Comparison of ENCODE assay signal across 7 fruit fly cellular contexts in genomic region chr3L:20517897-20518804, dm6.
A peak's percentile ranks its signal among the peaks of the same experiment; 100 is the strongest.
TF ChIP-seq lines count a peak whose summit lies in the region.

No protein-coding gene starts in this region.

- TF ChIP-seq CTCF in whole organism, embryonic (GFP tag; optimal IDR thresholded peaks at IDR 0.05; lab: Kevin White, UChicago) = no peak

TF ChIP-seq in Kc167, 6 proteins besides CTCF, POLR2A, EP300 and RAD21:
- no peak for TF ChIP-seq insv (optimal IDR thresholded peaks at IDR 0.05; lab: Kevin White, UChicago)
- TF ChIP-seq psq (optimal IDR thresholded peaks at IDR 0.05; lab: Kevin White, UChicago) = peak; percentile 63
- TF ChIP-seq Myc (optimal IDR thresholded peaks at IDR 0.05; lab: Kevin White, UChicago) = no peak
- no peak for TF ChIP-seq Sin3A (optimal IDR thresholded peaks at IDR 0.05; lab: Kevin White, UChicago)
- TF ChIP-seq h (optimal IDR thresholded peaks at IDR 0.05; lab: Kevin White, UChicago) = no peak
- TF ChIP-seq ttk (optimal IDR thresholded peaks at IDR 0.05; lab: Kevin White, UChicago) = no peak

TF ChIP-seq in whole organism, 6 proteins besides CTCF, POLR2A, EP300 and RAD21:
- TF ChIP-seq EcR (GFP tag; optimal IDR thresholded peaks at IDR 0.05; lab: Kevin White, UChicago) = peak in 1 of 2 experiments; percentile 8
- TF ChIP-seq Dll (optimal IDR thresholded peaks at IDR 0.05; lab: Kevin White, UChicago) = no peak
- TF ChIP-seq psq (optimal IDR thresholded peaks at IDR 0.05; lab: Kevin White, UChicago) = peak; percentile 55

TF ChIP-seq in whole organism, adult, 20 proteins besides CTCF, POLR2A, EP300 and RAD21:
- TF ChIP-seq kay (GFP tag; lab: Kevin White, UChicago; ENCODE audit: borderline replicate concordance) (peak; percentile 90), tj (GFP tag; optimal IDR thresholded peaks at IDR 0.05; lab: Kevin White, UChicago) (peak; percentile 77), cic (GFP tag; optimal IDR thresholded peaks at IDR 0.05; lab: Kevin White, UChicago) (peak; percentile 72), Clk (GFP tag; optimal IDR thresholded peaks at IDR 0.05; lab: Kevin White, UChicago) (peak; percentile 22), CG7045 (GFP tag; optimal IDR thresholded peaks at IDR 0.05; lab: Kevin White, UChicago) (peak; percentile 14), CG1620 (GFP tag; optimal IDR thresholded peaks at IDR 0.05; lab: Kevin White, UChicago) (no peak), ovo (GFP tag; optimal IDR thresholded peaks at IDR 0.05; lab: Kevin White, UChicago) (no peak), CG14711 (tag; optimal IDR thresholded peaks at IDR 0.05; lab: Kevin White, UChicago) (peak; percentile 22), CG7101 (tag; optimal IDR thresholded peaks at IDR 0.05; lab: Kevin White, UChicago) (no peak), cnc (optimal IDR thresholded peaks at IDR 0.05; lab: Kevin White, UChicago) (peak in 1 of 2 experiments; percentile 62), Mnt (GFP tag; optimal IDR thresholded peaks at IDR 0.05; lab: Kevin White, UChicago) (peak; percentile 9), CG33017 (tag; optimal IDR thresholded peaks at IDR 0.05; lab: Kevin White, UChicago) (no peak), Crg-1 (GFP tag; optimal IDR thresholded peaks at IDR 0.05; lab: Kevin White, UChicago) (peak; percentile 50), bab1 (GFP tag; optimal IDR thresholded peaks at IDR 0.05; lab: Kevin White, UChicago) (no peak), CG11617 (GFP tag; optimal IDR thresholded peaks at IDR 0.05; lab: Kevin White, UChicago) (no peak), CG5204 (GFP tag; optimal IDR thresholded peaks at IDR 0.05; lab: Kevin White, UChicago) (no peak), CG12768 (GFP tag; optimal IDR thresholded peaks at IDR 0.05; lab: Kevin White, UChicago) (peak; percentile 46)

TF ChIP-seq in whole organism, embryonic, 481 proteins besides CTCF, POLR2A, EP300 and RAD21 (continues in another document):
- TF ChIP-seq Ravus (GFP tag; IDR thresholded peaks at IDR 0.05; lab: Robert Waterston, UW) (peak; percentile 22; the same call in 1 of the 2 replicates), CG6683 (GFP tag; optimal IDR thresholded peaks at IDR 0.05; lab: Kevin White, UChicago) (no peak), hkb (optimal IDR thresholded peaks at IDR 0.05; lab: Kevin White, UChicago) (no peak), hkb (GFP tag; IDR thresholded peaks at IDR 0.05; lab: Robert Waterston, UW) (peak; percentile 67; the same call in 1 of the 2 replicates), CG11723 (GFP tag; optimal IDR thresholded peaks at IDR 0.05; lab: Kevin White, UChicago) (no peak), row (GFP tag; IDR thresholded peaks at IDR 0.05; lab: Robert Waterston, UW) (peak; percentile 56), E2f2 (GFP tag; IDR thresholded peaks at IDR 0.05; lab: Robert Waterston, UW) (0 out of 2 replicates have a peak, but pooled peaks have one; percentile 33), cwo (GFP tag; optimal IDR thresholded peaks at IDR 0.05; lab: Kevin White, UChicago) (peak; percentile 28), CG7839 (tag; optimal IDR thresholded peaks at IDR 0.05; lab: Kevin White, UChicago) (peak; percentile 32), CG3281 (GFP tag; optimal IDR thresholded peaks at IDR 0.05; lab: Kevin White, UChicago) (peak; percentile 47), CG13424 (tag; optimal IDR thresholded peaks at IDR 0.05; lab: Kevin White, UChicago) (peak; percentile 8), lmd (GFP tag; IDR thresholded peaks at IDR 0.05; lab: Robert Waterston, UW) (peak; percentile 11; the same call in 1 of the 2 replicates), corto (GFP tag; optimal IDR thresholded peaks at IDR 0.05; lab: Kevin White, UChicago) (peak; percentile 43), phol (tag; optimal IDR thresholded peaks at IDR 0.05; lab: Kevin White, UChicago) (peak; percentile 31), bcd (GFP tag; optimal IDR thresholded peaks at IDR 0.05; lab: Kevin White, UChicago) (peak; percentile 13), CG2712 (tag; optimal IDR thresholded peaks at IDR 0.05; lab: Kevin White, UChicago) (peak; percentile 33)

TF ChIP-seq in whole organism, prepupa, 60 proteins besides CTCF, POLR2A, EP300 and RAD21 (continues in another document):
- TF ChIP-seq CG15336 (GFP tag; IDR thresholded peaks at IDR 0.05; lab: Robert Waterston, UW) = 0 out of 2 replicates have a peak, but pooled peaks have one; percentile 7
- peak; percentile 57 for TF ChIP-seq topi (GFP tag; optimal IDR thresholded peaks at IDR 0.05; lab: Kevin White, UChicago)
- peak; percentile 38 for TF ChIP-seq CG8632 (GFP tag; optimal IDR thresholded peaks at IDR 0.05; lab: Kevin White, UChicago)
- TF ChIP-seq spab (GFP tag; optimal IDR thresholded peaks at IDR 0.05; lab: Kevin White, UChicago) = peak; percentile 52
- TF ChIP-seq CG10631 (GFP tag; optimal IDR thresholded peaks at IDR 0.05; lab: Kevin White, UChicago) = peak; percentile 21
- no peak for TF ChIP-seq CG8319 (GFP tag; optimal IDR thresholded peaks at IDR 0.05; lab: Kevin White, UChicago)
- TF ChIP-seq acj6 (GFP tag; optimal IDR thresholded peaks at IDR 0.05; lab: Kevin White, UChicago) = peak; percentile 10
- no peak for TF ChIP-seq CG6792 (GFP tag; optimal IDR thresholded peaks at IDR 0.05; lab: Kevin White, UChicago)
- peak; percentile 58 for TF ChIP-seq esn (GFP tag; optimal IDR thresholded peaks at IDR 0.05; lab: Kevin White, UChicago)
- peak; percentile 37; the same call in 1 of the 3 replicates for TF ChIP-seq eg (GFP tag; IDR thresholded peaks at IDR 0.05; lab: Robert Waterston, UW)
- TF ChIP-seq Blimp-1 (GFP tag; optimal IDR thresholded peaks at IDR 0.05; lab: Kevin White, UChicago) = peak; percentile 13
- no peak for TF ChIP-seq Sox15 (GFP tag; optimal IDR thresholded peaks at IDR 0.05; lab: Kevin White, UChicago)
- TF ChIP-seq dac (GFP tag; optimal IDR thresholded peaks at IDR 0.05; lab: Kevin White, UChicago) = no peak
- no peak for TF ChIP-seq Hr38 (GFP tag; optimal IDR thresholded peaks at IDR 0.05; lab: Kevin White, UChicago)
- TF ChIP-seq CG3919 (GFP tag; optimal IDR thresholded peaks at IDR 0.05; lab: Kevin White, UChicago) = peak; percentile 26
- TF ChIP-seq cyc (GFP tag; optimal IDR thresholded peaks at IDR 0.05; lab: Kevin White, UChicago) = no peak
- TF ChIP-seq CG31627 (GFP tag; optimal IDR thresholded peaks at IDR 0.05; lab: Kevin White, UChicago) = peak; percentile 46

TF ChIP-seq in whole organism, pupa, 21 proteins besides CTCF, POLR2A, EP300 and RAD21 (continues in another document):
- TF ChIP-seq Snoo (tag; optimal IDR thresholded peaks at IDR 0.05; lab: Kevin White, UChicago) (peak; percentile 30), Pif1B (GFP tag; optimal IDR thresholded peaks at IDR 0.05; lab: Kevin White, UChicago) (peak; percentile 54), CG12605 (GFP tag; IDR thresholded peaks at IDR 0.05; lab: Robert Waterston, UW) (peak; percentile 69), CG13204 (GFP tag; optimal IDR thresholded peaks at IDR 0.05; lab: Kevin White, UChicago) (peak; percentile 67), fd96Ca (GFP tag; IDR thresholded peaks at IDR 0.05; lab: Robert Waterston, UW) (no peak), CG8159 (tag; optimal IDR thresholded peaks at IDR 0.05; lab: Kevin White, UChicago) (no peak), CG10348 (GFP tag; IDR thresholded peaks at IDR 0.05; lab: Robert Waterston, UW) (no peak), CG4496 (GFP tag; IDR thresholded peaks at IDR 0.05; lab: Robert Waterston, UW) (peak; percentile 69), CG34367 (tag; optimal IDR thresholded peaks at IDR 0.05; lab: Kevin White, UChicago) (peak; percentile 19), Ets98B (GFP tag; IDR thresholded peaks at IDR 0.05; lab: Robert Waterston, UW) (0 out of 2 replicates have a peak, but pooled peaks have one; percentile 33), gl (tag; optimal IDR thresholded peaks at IDR 0.05; lab: Kevin White, UChicago) (peak; percentile 71), CG14655 (GFP tag; optimal IDR thresholded peaks at IDR 0.05; lab: Kevin White, UChicago) (peak; percentile 48), CG17806 (tag; optimal IDR thresholded peaks at IDR 0.05; lab: Kevin White, UChicago) (peak; percentile 37), D1 (tag; optimal IDR thresholded peaks at IDR 0.05; lab: Kevin White, UChicago) (peak; percentile 44), CG8301 (tag; optimal IDR thresholded peaks at IDR 0.05; lab: Kevin White, UChicago) (no peak), CG9948 (tag; optimal IDR thresholded peaks at IDR 0.05; lab: Kevin White, UChicago) (peak; percentile 7), Pif1A (GFP tag; optimal IDR thresholded peaks at IDR 0.05; lab: Kevin White, UChicago) (peak; percentile 24), EcR (GFP tag; optimal IDR thresholded peaks at IDR 0.05; lab: Kevin White, UChicago) (peak; percentile 86), CG15710 (tag; optimal IDR thresholded peaks at IDR 0.05; lab: Kevin White, UChicago) (peak; percentile 4)

TF ChIP-seq in whole organism, wandering third instar larva, 38 proteins besides CTCF, POLR2A, EP300 and RAD21 (continues in another document):
- TF ChIP-seq fru (GFP tag; optimal IDR thresholded peaks at IDR 0.05; lab: Kevin White, UChicago) = peak; percentile 78
- TF ChIP-seq ey (GFP tag; optimal IDR thresholded peaks at IDR 0.05; lab: Kevin White, UChicago) = peak; percentile 67
- peak; percentile 35 for TF ChIP-seq Sp1 (GFP tag; optimal IDR thresholded peaks at IDR 0.05; lab: Kevin White, UChicago)
- TF ChIP-seq Dif (GFP tag; optimal IDR thresholded peaks at IDR 0.05; lab: Kevin White, UChicago; ENCODE audit: partially characterized antibody) = peak; percentile 36
- TF ChIP-seq dmrt93B (GFP tag; optimal IDR thresholded peaks at IDR 0.05; lab: Kevin White, UChicago) = peak; percentile 8
- peak; percentile 24 for TF ChIP-seq Hnf4 (GFP tag; optimal IDR thresholded peaks at IDR 0.05; lab: Kevin White, UChicago)
- TF ChIP-seq foxo (GFP tag; optimal IDR thresholded peaks at IDR 0.05; lab: Kevin White, UChicago) = peak; percentile 56 to 60
- no peak for TF ChIP-seq sv (GFP tag; optimal IDR thresholded peaks at IDR 0.05; lab: Kevin White, UChicago)
- no peak for TF ChIP-seq lola (GFP tag; optimal IDR thresholded peaks at IDR 0.05; lab: Kevin White, UChicago)
- TF ChIP-seq jim (GFP tag; optimal IDR thresholded peaks at IDR 0.05; lab: Kevin White, UChicago) = peak; percentile 82
- peak; percentile 13 for TF ChIP-seq Hr83 (GFP tag; optimal IDR thresholded peaks at IDR 0.05; lab: Kevin White, UChicago; ENCODE audit: poor library complexity, severe bottlenecking)
- TF ChIP-seq usp (GFP tag; optimal IDR thresholded peaks at IDR 0.05; lab: Kevin White, UChicago) = no peak
- TF ChIP-seq psq (GFP tag; optimal IDR thresholded peaks at IDR 0.05; lab: Kevin White, UChicago) = peak; percentile 100
- TF ChIP-seq tai (GFP tag; optimal IDR thresholded peaks at IDR 0.05; lab: Kevin White, UChicago) = peak; percentile 41
- TF ChIP-seq woc (GFP tag; optimal IDR thresholded peaks at IDR 0.05; lab: Kevin White, UChicago) = peak; percentile 11
- TF ChIP-seq dl (GFP tag; optimal IDR thresholded peaks at IDR 0.05; lab: Kevin White, UChicago; ENCODE audit: insufficient read depth in 1 of 2, partially characterized antibody in 2 of 2) = no peak
- peak; percentile 32 for TF ChIP-seq h (GFP tag; optimal IDR thresholded peaks at IDR 0.05; lab: Kevin White, UChicago)
- TF ChIP-seq OdsH (GFP tag; optimal IDR thresholded peaks at IDR 0.05; lab: Kevin White, UChicago) = peak; percentile 52
- no peak for TF ChIP-seq Jra (GFP tag; optimal IDR thresholded peaks at IDR 0.05; lab: Kevin White, UChicago)
- no peak for TF ChIP-seq Rel (GFP tag; optimal IDR thresholded peaks at IDR 0.05; lab: Kevin White, UChicago)
- TF ChIP-seq Rel (tag; optimal IDR thresholded peaks at IDR 0.05; lab: Kevin White, UChicago) = peak; percentile 85
